Worm (Caenorhabditis elegans) whole organism, midembryonic: Measurements from ENCODE around the gene W08F4.12.

Experiments used
- T22C8.4 ChIP-seq: fragments of 200-800 bp; sonication (Bioruptor generic); IDR thresholded peaks from 2 replicates; pipeline ENCODE4 v1.3.6; 2022; ENCODE audit warnings: missing genetic modification characterization, missing compliant biosample characterization
- cog-1 ChIP-seq: sonication (generic microtip); optimal IDR thresholded peaks from 2 replicates; lab custom pipeline; 2016; ENCODE audit warnings: missing genetic modification characterization, missing compliant biosample characterization
- flt-1 ChIP-seq: fragments of 200-800 bp; sonication (Bioruptor generic); IDR thresholded peaks from 2 replicates; pipeline ENCODE4 v1.3.6; 2022; ENCODE audit warnings: missing genetic modification characterization, missing compliant biosample characterization
- klf-2 ChIP-seq: fragments of 200-800 bp; sonication (Bioruptor generic); conservative IDR thresholded peaks from 2 replicates; pipeline ENCODE4 v1.3.6; 2022; ENCODE audit warnings: missing genetic modification reagents, missing genetic modification characterization, missing compliant biosample characterization
- med-1 ChIP-seq: sonication (generic microtip); optimal IDR thresholded peaks from 2 replicates; lab custom pipeline; 2017; ENCODE audit warnings: missing genetic modification characterization, mild to moderate bottlenecking, missing compliant biosample characterization, antibody characterized with exemption, missing genetic modification reagents; ENCODE audit not compliant: insufficient read depth
- ref-1 ChIP-seq: fragments of 200-800 bp; sonication (Bioruptor generic); conservative IDR thresholded peaks from 2 replicates; pipeline ENCODE4 v1.3.6; 2022; ENCODE audit warnings: missing genetic modification reagents, missing genetic modification characterization, missing compliant biosample characterization
- tab-1 ChIP-seq: fragments of 200-800 bp; sonication (Bioruptor generic); IDR thresholded peaks from 2 replicates; pipeline ENCODE4 v1.3.6; 2022; ENCODE audit warnings: missing genetic modification characterization, missing compliant biosample characterization
- ztf-23 ChIP-seq: fragments of 200-800 bp; sonication (Bioruptor generic); IDR thresholded peaks from 2 replicates; pipeline ENCODE4 v1.3.6; 2022; ENCODE audit warnings: missing genetic modification reagents, missing genetic modification characterization, missing compliant biosample characterization
- ztf-29 ChIP-seq: fragments of 200-800 bp; sonication (Bioruptor generic); IDR thresholded peaks from 2 replicates; pipeline ENCODE4 v1.3.6; 2022; ENCODE audit warnings: missing genetic modification reagents, missing genetic modification characterization, missing compliant biosample characterization

W08F4.12 gene

ce11 chrII:584321-584848 is at the start of gene W08F4.12, which contains the start of gene W08F4.13:
Gene W08F4.12, minus strand, starts transcription at chrII:584421.
Gene W08F4.13, plus strand, starts transcription at chrII:584798.
- no peak for TF ChIP-seq flt-1 (GFP tag; lab: Robert Waterston, UW)
- no peak for TF ChIP-seq ztf-29 (GFP tag; lab: Robert Waterston, UW)
- TF ChIP-seq ztf-23 (GFP tag; lab: Robert Waterston, UW) = no peak
- no peak for TF ChIP-seq T22C8.4
- no peak for TF ChIP-seq tab-1
- TF ChIP-seq klf-2 (GFP tag; lab: Robert Waterston, UW) = no peak
- no peak for TF ChIP-seq med-1
- TF ChIP-seq cog-1 (tag; lab: Kevin White, UChicago) = no peak
- no peak for TF ChIP-seq ref-1 (GFP tag; lab: Robert Waterston, UW)

ce11 chrII:633984-634383 is 49.8 kb upstream of the W08F4.12 start, which contains the start of gene T04B8.1:
Gene T04B8.1, plus strand, starts transcription at chrII:634284.
- TF ChIP-seq ztf-23 (GFP tag; lab: Robert Waterston, UW) (no peak), tab-1 (no peak), cog-1 (tag; lab: Kevin White, UChicago) (no peak), klf-2 (GFP tag; lab: Robert Waterston, UW) (no peak), ztf-29 (GFP tag; lab: Robert Waterston, UW) (no peak), med-1 (no peak), T22C8.4 (no peak), ref-1 (GFP tag; lab: Robert Waterston, UW) (no peak), flt-1 (GFP tag; lab: Robert Waterston, UW) (no peak)

- TF ChIP-seq flt-1 (GFP tag; lab: Robert Waterston, UW) = peak; percentile 55; the same call in 1 of the 2 replicates
Observed at ce11 chrII:632545-632944, 48.3 kb upstream of the W08F4.12 start.

- 0 out of 2 replicates have a peak, but pooled peaks have one; percentile 22 for TF ChIP-seq klf-2 (GFP tag; lab: Robert Waterston, UW)
Observed at ce11 chrII:629454-629853, 45.2 kb upstream of the W08F4.12 start.

- TF ChIP-seq tab-1 = no peak
- TF ChIP-seq ztf-23 (GFP tag; lab: Robert Waterston, UW) = no peak
- no peak for TF ChIP-seq flt-1 (GFP tag; lab: Robert Waterston, UW)
- TF ChIP-seq ref-1 (GFP tag; lab: Robert Waterston, UW) = no peak
- no peak for TF ChIP-seq med-1
- no peak for TF ChIP-seq ztf-29 (GFP tag; lab: Robert Waterston, UW)
- no peak for TF ChIP-seq cog-1 (tag; lab: Kevin White, UChicago)
Observed at ce11 chrII:627913-628312, 43.7 kb upstream of the W08F4.12 start.

ce11 chrII:627205-627604 is 43.0 kb upstream of the W08F4.12 start, which contains the start of gene arrd-1:
Gene arrd-1, plus strand, starts transcription at chrII:627505.
- no peak for TF ChIP-seq ztf-23 (GFP tag; lab: Robert Waterston, UW)
- no peak for TF ChIP-seq ztf-29 (GFP tag; lab: Robert Waterston, UW)
- no peak for TF ChIP-seq flt-1 (GFP tag; lab: Robert Waterston, UW)
- no peak for TF ChIP-seq T22C8.4
- no peak for TF ChIP-seq klf-2 (GFP tag; lab: Robert Waterston, UW)
- no peak for TF ChIP-seq ref-1 (GFP tag; lab: Robert Waterston, UW)
- no peak for TF ChIP-seq cog-1 (tag; lab: Kevin White, UChicago)
- TF ChIP-seq tab-1 = no peak
- TF ChIP-seq med-1 = no peak

ce11 chrII:625926-626325 is 41.7 kb upstream of the W08F4.12 start:
- TF ChIP-seq ztf-23 (GFP tag; lab: Robert Waterston, UW) = no peak
- TF ChIP-seq flt-1 (GFP tag; lab: Robert Waterston, UW) = no peak
- no peak for TF ChIP-seq T22C8.4
- TF ChIP-seq tab-1 = no peak
- TF ChIP-seq med-1 = no peak
- TF ChIP-seq ztf-29 (GFP tag; lab: Robert Waterston, UW) = no peak
- TF ChIP-seq klf-2 (GFP tag; lab: Robert Waterston, UW) = no peak
- TF ChIP-seq ref-1 (GFP tag; lab: Robert Waterston, UW) = no peak
- TF ChIP-seq cog-1 (tag; lab: Kevin White, UChicago) = no peak

- no peak for TF ChIP-seq T22C8.4
- TF ChIP-seq tab-1 = no peak
- TF ChIP-seq ztf-29 (GFP tag; lab: Robert Waterston, UW) = no peak
- no peak for TF ChIP-seq cog-1 (tag; lab: Kevin White, UChicago)
- TF ChIP-seq ref-1 (GFP tag; lab: Robert Waterston, UW) = no peak
- no peak for TF ChIP-seq klf-2 (GFP tag; lab: Robert Waterston, UW)
- no peak for TF ChIP-seq flt-1 (GFP tag; lab: Robert Waterston, UW)
- TF ChIP-seq ztf-23 (GFP tag; lab: Robert Waterston, UW) = no peak
- no peak for TF ChIP-seq med-1
Observed at ce11 chrII:624443-624842, 40.2 kb upstream of the W08F4.12 start, which contains the start of gene T04B8.5. Gene T04B8.5, minus strand, starts transcription at chrII:624543.

ce11 chrII:622478-622877 is 38.3 kb upstream of the W08F4.12 start:
- TF ChIP-seq flt-1 (GFP tag; lab: Robert Waterston, UW) (0 out of 2 replicates have a peak, but pooled peaks have one; percentile 12), ref-1 (GFP tag; lab: Robert Waterston, UW) (no peak), ztf-29 (GFP tag; lab: Robert Waterston, UW) (peak; percentile 37; the same call in 1 of the 2 replicates)

- TF ChIP-seq ref-1 (GFP tag; lab: Robert Waterston, UW) (no peak), cog-1 (tag; lab: Kevin White, UChicago) (no peak), ztf-23 (GFP tag; lab: Robert Waterston, UW) (no peak), ztf-29 (GFP tag; lab: Robert Waterston, UW) (no peak), T22C8.4 (no peak), med-1 (no peak), flt-1 (GFP tag; lab: Robert Waterston, UW) (no peak), tab-1 (no peak), klf-2 (GFP tag; lab: Robert Waterston, UW) (no peak)
Observed at ce11 chrII:621141-621540, 36.9 kb upstream of the W08F4.12 start.
